Worm (Caenorhabditis elegans) whole organism, early embryonic: ENCODE data around the gene F13B6.3.

ENCODE experiments used
- F13C5.2 ChIP-seq: sonication (generic microtip); optimal IDR thresholded peaks from 2 replicates; lab custom pipeline; 2017; ENCODE audit warnings: mild to moderate bottlenecking, missing genetic modification characterization, inconsistent platforms, missing compliant biosample characterization
- aly-1 ChIP-seq: sonication (generic microtip); optimal IDR thresholded peaks from 2 replicates; lab custom pipeline; 2016; ENCODE audit warnings: missing genetic modification characterization, missing compliant biosample characterization
- ama-1 ChIP-seq: fragments of 150-350 bp; optimal IDR thresholded peaks from 2 replicates; lab custom pipeline; 2014
- ceh-36 ChIP-seq: sonication (generic microtip); optimal IDR thresholded peaks from 2 replicates; lab custom pipeline; 2016; ENCODE audit warnings: missing genetic modification characterization, inconsistent platforms, missing compliant biosample characterization
- tbx-37 ChIP-seq: fragments of 200-800 bp; sonication (Bioruptor generic); conservative IDR thresholded peaks from 2 replicates; pipeline ENCODE4 v1.3.6; 2022; ENCODE audit warnings: missing genetic modification reagents, missing genetic modification characterization, missing compliant biosample characterization

- no peak for TF ChIP-seq ama-1
- no peak for TF ChIP-seq tbx-37 (GFP tag; lab: Robert Waterston, UW)
- TF ChIP-seq ceh-36 (tag; lab: Kevin White, UChicago) = no peak
- TF ChIP-seq F13C5.2 (tag; lab: Kevin White, UChicago) = no peak
- no peak for TF ChIP-seq aly-1
These were observed 39.7 kb downstream of the F13B6.3 start for ce11 chrIV:7426055-7426454.
